Worm (Caenorhabditis elegans) whole organism, L4 larva: Measurements from ENCODE around the gene ints-7.

ENCODE experiments used
- F10B5.3 ChIP-seq: sonication (generic microtip); optimal IDR thresholded peaks from 2 replicates; lab custom pipeline; 2016; ENCODE audit warnings: mild to moderate bottlenecking, missing genetic modification characterization, missing compliant biosample characterization
- F37D6.2 ChIP-seq: sonication (generic microtip); optimal IDR thresholded peaks from 2 replicates; lab custom pipeline; 2016; ENCODE audit warnings: mild to moderate bottlenecking, missing genetic modification characterization, missing compliant biosample characterization
- F49E8.2 ChIP-seq: sonication (generic microtip); optimal IDR thresholded peaks from 2 replicates; lab custom pipeline; 2016; ENCODE audit warnings: missing compliant biosample characterization, mild to moderate bottlenecking, missing genetic modification characterization, borderline replicate concordance
- T20F7.1 ChIP-seq: fragments of 200-800 bp; sonication (Bioruptor generic); optimal IDR thresholded peaks from 2 replicates; lab custom pipeline; 2018; ENCODE audit warnings: mild to moderate bottlenecking, missing genetic modification characterization, missing compliant biosample characterization
- Y5F2A.4 ChIP-seq: fragments of 200-800 bp; sonication (Bioruptor generic); optimal IDR thresholded peaks from 2 replicates; lab custom pipeline; 2018; ENCODE audit warnings: mild to moderate bottlenecking, missing genetic modification characterization, missing compliant biosample characterization
- ZK546.5 ChIP-seq, 2 experiments: sonication (generic microtip); optimal IDR thresholded peaks; 2 replicates each; lab custom pipeline; 2017; ENCODE audit warnings: missing biosample characterization in 2 of 2, missing genetic modification characterization in 2 of 2
- aha-1 ChIP-seq: fragments of 150-350 bp; peaks from one replicate; lab custom pipeline; 2014; ENCODE audit warnings: missing biosample characterization, missing genetic modification characterization
- ceh-62 ChIP-seq: sonication (generic microtip); optimal IDR thresholded peaks from 2 replicates; lab custom pipeline; 2017; ENCODE audit warnings: missing biosample characterization, missing genetic modification characterization
- ces-1 ChIP-seq: fragments of 150-350 bp; sonication (generic microtip); optimal IDR thresholded peaks from 4 replicates; lab custom pipeline; 2014; ENCODE audit warnings: missing biosample characterization, missing genetic modification reagents, missing genetic modification characterization
- ctbp-1 ChIP-seq: fragments of 200-800 bp; sonication (Bioruptor generic); IDR thresholded peaks from 2 replicates; pipeline ENCODE4 v1.3.6; 2022; ENCODE audit warnings: missing genetic modification reagents, missing genetic modification characterization, missing compliant biosample characterization
- daf-12 ChIP-seq: fragments of 150-350 bp; optimal IDR thresholded peaks from 2 replicates; lab custom pipeline; 2014; ENCODE audit warnings: missing biosample characterization, missing genetic modification reagents, missing genetic modification characterization
- daf-16 ChIP-seq, 3 experiments: sonication (generic microtip); optimal IDR thresholded peaks; 2 replicates each; lab custom pipeline; 2016 to 2017; ENCODE audit warnings: missing genetic modification characterization in 3 of 3, missing genetic modification reagents in 3 of 3, mild to moderate bottlenecking in 2 of 3, missing compliant biosample characterization in 2 of 3, missing biosample characterization in 1 of 3, moderate library complexity in 1 of 3
- dmd-6 ChIP-seq: fragments of 200-800 bp; sonication (Bioruptor generic); IDR thresholded peaks from 2 replicates; pipeline ENCODE4 v1.3.6; 2022; ENCODE audit warnings: missing genetic modification reagents, missing genetic modification characterization, missing compliant biosample characterization
- duxl-1 ChIP-seq: sonication (generic microtip); optimal IDR thresholded peaks from 2 replicates; lab custom pipeline; 2016; ENCODE audit warnings: mild to moderate bottlenecking, missing genetic modification characterization, moderate library complexity, missing compliant biosample characterization; ENCODE audit not compliant: poor library complexity
- dve-1 ChIP-seq: sonication (generic microtip); optimal IDR thresholded peaks from 2 replicates; lab custom pipeline; 2017; ENCODE audit warnings: antibody characterized with exemption, mild to moderate bottlenecking, missing genetic modification characterization, missing compliant biosample characterization; ENCODE audit not compliant: insufficient read depth
- fkh-10 ChIP-seq: fragments of 150-350 bp; optimal IDR thresholded peaks from 2 replicates; lab custom pipeline; 2014; ENCODE audit warnings: missing biosample characterization, missing genetic modification reagents, missing genetic modification characterization
- fos-1 ChIP-seq: fragments of 150-350 bp; optimal IDR thresholded peaks from 2 replicates; lab custom pipeline; 2014; ENCODE audit warnings: missing biosample characterization, missing genetic modification characterization
- gei-8 ChIP-seq: fragments of 200-800 bp; sonication (Bioruptor generic); optimal IDR thresholded peaks from 2 replicates; lab custom pipeline; 2018; ENCODE audit warnings: mild to moderate bottlenecking, missing genetic modification characterization, missing compliant biosample characterization
- hif-1 ChIP-seq, 2 experiments: sonication (generic microtip); optimal IDR thresholded peaks; 2 replicates each; lab custom pipeline; 2016 to 2017; ENCODE audit warnings: missing compliant biosample characterization in 2 of 2, missing genetic modification characterization in 2 of 2, missing genetic modification reagents in 2 of 2, missing genotype in 2 of 2, mild to moderate bottlenecking in 1 of 2
- hlh-11 ChIP-seq: fragments of 200-800 bp; sonication (Bioruptor generic); optimal IDR thresholded peaks from 2 replicates; lab custom pipeline; 2018; ENCODE audit warnings: mild to moderate bottlenecking, missing genetic modification characterization, missing compliant biosample characterization
- hlh-30 ChIP-seq: sonication (generic microtip); optimal IDR thresholded peaks from 2 replicates; lab custom pipeline; 2017; ENCODE audit warnings: antibody characterized with exemption, mild to moderate bottlenecking, missing genetic modification characterization, missing compliant biosample characterization; ENCODE audit not compliant: insufficient read depth
- hmg-1.1 ChIP-seq: fragments of 200-800 bp; sonication (Bioruptor generic); IDR thresholded peaks from 2 replicates; pipeline ENCODE4 v1.3.6; 2022; ENCODE audit warnings: missing genetic modification reagents, missing genetic modification characterization, missing compliant biosample characterization
- lim-7 ChIP-seq: fragments of 200-800 bp; sonication (Bioruptor generic); IDR thresholded peaks from 2 replicates; pipeline ENCODE4 v1.3.6; 2022; ENCODE audit warnings: missing genetic modification characterization, missing compliant biosample characterization
- lin-29 ChIP-seq: fragments of 200-800 bp; sonication (Bioruptor generic); IDR thresholded peaks from 2 replicates; pipeline ENCODE4 v1.3.6; 2022; ENCODE audit warnings: missing genetic modification reagents, missing genetic modification characterization, missing compliant biosample characterization
- lsy-2 ChIP-seq, 2 experiments: fragments of 150-350 bp in 1 of 2; sonication (generic microtip) in 1 of 2; optimal IDR thresholded peaks; 2 replicates each; lab custom pipeline; 2014 to 2017; ENCODE audit warnings: missing biosample characterization in 2 of 2, missing genetic modification characterization in 2 of 2
- madf-9 ChIP-seq: fragments of 200-800 bp; sonication (Bioruptor generic); conservative IDR thresholded peaks from 2 replicates; pipeline ENCODE4 v1.3.6; 2022; ENCODE audit warnings: missing genetic modification reagents, missing genetic modification characterization, missing compliant biosample characterization
- mdl-1 ChIP-seq, 2 experiments: fragments of 150-350 bp in 1 of 2; sonication (generic microtip) in 1 of 2; optimal IDR thresholded peaks; 2 replicates each; lab custom pipeline; 2014 to 2017; ENCODE audit warnings: missing biosample characterization in 2 of 2, missing genetic modification characterization in 2 of 2
- mep-1 ChIP-seq: fragments of 150-350 bp; sonication (generic microtip); optimal IDR thresholded peaks from 3 replicates; lab custom pipeline; 2014; ENCODE audit warnings: missing biosample characterization, missing genetic modification characterization
- mes-2 ChIP-seq: sonication (generic microtip); optimal IDR thresholded peaks from 2 replicates; lab custom pipeline; 2016; ENCODE audit warnings: missing genotype, mild to moderate bottlenecking, missing genetic modification characterization, missing compliant biosample characterization; ENCODE audit not compliant: poor library complexity, severe bottlenecking
- mxl-3 ChIP-seq: fragments of 200-800 bp; sonication (Bioruptor generic); optimal IDR thresholded peaks from 2 replicates; lab custom pipeline; 2018; ENCODE audit warnings: mild to moderate bottlenecking, missing genetic modification characterization, missing compliant biosample characterization
- nhr-10 ChIP-seq: fragments of 150-350 bp; optimal IDR thresholded peaks from 2 replicates; lab custom pipeline; 2014; ENCODE audit warnings: missing biosample characterization, missing genetic modification characterization
- nhr-25 ChIP-seq: sonication (generic microtip); optimal IDR thresholded peaks from 2 replicates; lab custom pipeline; 2017; ENCODE audit warnings: missing genetic modification characterization, mild to moderate bottlenecking, missing compliant biosample characterization, antibody characterized with exemption, moderate library complexity, borderline replicate concordance; ENCODE audit not compliant: insufficient read depth
- nhr-28 ChIP-seq: fragments of 150-350 bp; optimal IDR thresholded peaks from 2 replicates; lab custom pipeline; 2014; ENCODE audit warnings: missing biosample characterization, missing genetic modification characterization
- nhr-41 ChIP-seq: fragments of 200-800 bp; sonication (Bioruptor generic); IDR thresholded peaks from 2 replicates; pipeline ENCODE4 v1.3.6; 2022; ENCODE audit warnings: missing genetic modification reagents, missing genetic modification characterization, missing compliant biosample characterization
- nhr-42 ChIP-seq: fragments of 200-800 bp; sonication (Bioruptor generic); IDR thresholded peaks from 2 replicates; pipeline ENCODE4 v1.3.6; 2022; ENCODE audit warnings: missing genetic modification characterization, missing compliant biosample characterization
- nhr-48 ChIP-seq: sonication (generic microtip); optimal IDR thresholded peaks from 2 replicates; lab custom pipeline; 2016; ENCODE audit warnings: mild to moderate bottlenecking, missing genetic modification characterization, missing compliant biosample characterization
- nhr-77 ChIP-seq: fragments of 150-350 bp; optimal IDR thresholded peaks from 2 replicates; lab custom pipeline; 2014; ENCODE audit warnings: missing biosample characterization, missing genetic modification characterization
- php-3 ChIP-seq: fragments of 200-800 bp; sonication (Bioruptor generic); IDR thresholded peaks from 2 replicates; pipeline ENCODE4 v1.3.6; 2022; ENCODE audit warnings: missing genetic modification reagents, missing genetic modification characterization, missing compliant biosample characterization
- rbr-2 ChIP-seq: sonication (generic microtip); optimal IDR thresholded peaks from 2 replicates; lab custom pipeline; 2016; ENCODE audit warnings: missing genotype, missing genetic modification characterization, missing compliant biosample characterization
- set-16 ChIP-seq: fragments of 200-800 bp; sonication (Bioruptor generic); IDR thresholded peaks from 2 replicates; pipeline ENCODE4 v1.3.6; 2022; ENCODE audit warnings: missing genetic modification reagents, missing genetic modification characterization, missing compliant biosample characterization
- snpc-1.2 ChIP-seq: fragments of 200-800 bp; sonication (Bioruptor generic); IDR thresholded peaks from 2 replicates; pipeline ENCODE4 v1.3.6; 2022; ENCODE audit warnings: missing genetic modification reagents, missing genetic modification characterization, missing compliant biosample characterization
- unc-130 ChIP-seq: sonication (generic microtip); optimal IDR thresholded peaks from 2 replicates; lab custom pipeline; 2016; ENCODE audit warnings: missing genetic modification reagents, missing genetic modification characterization, missing compliant biosample characterization
- zip-2 ChIP-seq: fragments of 150-350 bp; optimal IDR thresholded peaks from 2 replicates; lab custom pipeline; 2014; ENCODE audit warnings: missing biosample characterization, missing genetic modification characterization

Gene ints-7

ce11 chrII:11629957-11630356 is 47.3 kb downstream of the ints-7 start (continued):
- TF ChIP-seq hlh-30 (tag; lab: Kevin White, UChicago) (peak; percentile 28), ctbp-1 (GFP tag; lab: Robert Waterston, UW) (0 out of 2 replicates have a peak, but pooled peaks have one; percentile 27), ZK546.5 (tag; optimal IDR thresholded peaks at IDR 0.05; lab: Kevin White, UChicago) (no peak), php-3 (GFP tag; lab: Robert Waterston, UW) (no peak), ces-1 (GFP tag; lab: Kevin White, UChicago) (no peak), F10B5.3 (tag; lab: Kevin White, UChicago) (no peak), zip-2 (tag; lab: Kevin White, UChicago) (no peak), snpc-1.2 (GFP tag; lab: Robert Waterston, UW) (no peak), fos-1 (no peak), hmg-1.1 (GFP tag; lab: Robert Waterston, UW) (peak; percentile 60), F49E8.2 (tag; lab: Kevin White, UChicago) (no peak), daf-12 (tag; lab: Kevin White, UChicago) (no peak), duxl-1 (tag; lab: Kevin White, UChicago) (no peak), nhr-41 (no peak), nhr-10 (tag; lab: Kevin White, UChicago) (no peak), T20F7.1 (GFP tag; lab: Kevin White, UChicago) (no peak), nhr-28 (tag; lab: Kevin White, UChicago) (no peak), F37D6.2 (no peak), gei-8 (no peak), mxl-3 (GFP tag; lab: Kevin White, UChicago) (no peak), nhr-42 (GFP tag; lab: Robert Waterston, UW) (no peak), lsy-2 (tag; optimal IDR thresholded peaks at IDR 0.05; lab: Kevin White, UChicago) (no peak), unc-130 (no peak), lim-7 (no peak)

ce11 chrII:11632689-11633088 is 50.0 kb downstream of the ints-7 start:
- TF ChIP-seq rbr-2 (tag; lab: Kevin White, UChicago) (peak; percentile 41), mep-1 (tag; lab: Kevin White, UChicago) (peak; percentile 52), mdl-1 (tag; optimal IDR thresholded peaks at IDR 0.05; lab: Kevin White, UChicago) (peak in 1 of 2 experiments; percentile 63), hif-1 (tag; optimal IDR thresholded peaks at IDR 0.05; lab: Kevin White, UChicago) (peak in 1 of 2 experiments; percentile 16), mxl-3 (GFP tag; lab: Kevin White, UChicago) (peak; percentile 27), fkh-10 (peak; percentile 29), set-16 (GFP tag; lab: Robert Waterston, UW) (peak; percentile 26; the same call in 1 of the 2 replicates), hlh-30 (tag; lab: Kevin White, UChicago) (peak; percentile 49), nhr-25 (tag; lab: Kevin White, UChicago) (peak; percentile 5), lsy-2 (tag; optimal IDR thresholded peaks at IDR 0.05; lab: Kevin White, UChicago) (peak in 1 of 2 experiments; percentile 41), daf-12 (tag; lab: Kevin White, UChicago) (no peak), dve-1 (tag; lab: Kevin White, UChicago) (peak; percentile 50), daf-16 (GFP tag; optimal IDR thresholded peaks at IDR 0.05; lab: Kevin White, UChicago) (no peak), daf-16 (tag; optimal IDR thresholded peaks at IDR 0.05; lab: Kevin White, UChicago) (peak; percentile 40), hlh-11 (peak; percentile 53), gei-8 (no peak), hmg-1.1 (GFP tag; lab: Robert Waterston, UW) (peak; percentile 83), nhr-28 (tag; lab: Kevin White, UChicago) (peak; percentile 47), mes-2 (tag; lab: Kevin White, UChicago) (peak; percentile 33), madf-9 (no peak), nhr-77 (tag; lab: Kevin White, UChicago) (peak; percentile 51), nhr-48 (tag; lab: Kevin White, UChicago) (peak; percentile 6), Y5F2A.4 (GFP tag; lab: Kevin White, UChicago) (no peak), ceh-62 (no peak), lin-29 (GFP tag; lab: Robert Waterston, UW) (no peak), aha-1 (tag; lab: Kevin White, UChicago) (peak; percentile 91), ctbp-1 (GFP tag; lab: Robert Waterston, UW) (0 out of 2 replicates have a peak, but pooled peaks have one; percentile 42), fos-1 (no peak), dmd-6 (GFP tag; lab: Robert Waterston, UW) (peak; percentile 48)
